Worm (Caenorhabditis elegans) whole organism, late embryonic: ENCODE results near the gene C49C3.20.

Source experiments
- C38D4.7 ChIP-seq: fragments of 200-800 bp; sonication (Bioruptor generic); optimal IDR thresholded peaks from 2 replicates; lab custom pipeline; 2018; ENCODE audit warnings: mild to moderate bottlenecking, missing genetic modification characterization, moderate library complexity, missing compliant biosample characterization
- K09A11.1 ChIP-seq: sonication (generic microtip); optimal IDR thresholded peaks from 2 replicates; lab custom pipeline; 2017; ENCODE audit warnings: antibody characterized with exemption, mild to moderate bottlenecking, missing genetic modification characterization, missing compliant biosample characterization; ENCODE audit not compliant: insufficient read depth
- T23F11.4 ChIP-seq: fragments of 200-800 bp; sonication (Bioruptor generic); optimal IDR thresholded peaks from 2 replicates; lab custom pipeline; 2018; ENCODE audit warnings: mild to moderate bottlenecking, missing genetic modification characterization, missing compliant biosample characterization
- ahr-1 ChIP-seq: sonication (generic microtip); optimal IDR thresholded peaks from 2 replicates; lab custom pipeline; 2016; ENCODE audit warnings: missing genetic modification characterization, missing compliant biosample characterization
- ceh-14 ChIP-seq: sonication (generic microtip); optimal IDR thresholded peaks from 2 replicates; lab custom pipeline; 2016; ENCODE audit warnings: missing genotype, missing genetic modification characterization, missing compliant biosample characterization
- ceh-18 ChIP-seq: sonication (generic microtip); optimal IDR thresholded peaks from 2 replicates; lab custom pipeline; 2016; ENCODE audit warnings: missing genetic modification characterization, missing compliant biosample characterization
- ceh-24 ChIP-seq: sonication (generic microtip); optimal IDR thresholded peaks from 2 replicates; lab custom pipeline; 2016; ENCODE audit warnings: mild to moderate bottlenecking, missing genetic modification characterization, missing compliant biosample characterization
- ceh-30 ChIP-seq: fragments of 150-350 bp; optimal IDR thresholded peaks from 2 replicates; lab custom pipeline; 2014; ENCODE audit warnings: missing biosample characterization, missing genetic modification characterization
- ceh-34 ChIP-seq: sonication (generic microtip); optimal IDR thresholded peaks from 2 replicates; lab custom pipeline; 2016; ENCODE audit warnings: mild to moderate bottlenecking, missing genetic modification characterization, missing compliant biosample characterization
- ceh-9 ChIP-seq: sonication (generic microtip); optimal IDR thresholded peaks from 2 replicates; lab custom pipeline; 2016; ENCODE audit warnings: mild to moderate bottlenecking, missing genetic modification characterization, inconsistent platforms, missing compliant biosample characterization
- ets-4 ChIP-seq: sonication (generic microtip); optimal IDR thresholded peaks from 2 replicates; lab custom pipeline; 2016; ENCODE audit warnings: missing genetic modification characterization, missing compliant biosample characterization
- fkh-10 ChIP-seq: fragments of 150-350 bp; optimal IDR thresholded peaks from 2 replicates; lab custom pipeline; 2014; ENCODE audit warnings: missing biosample characterization, missing genetic modification reagents, missing genetic modification characterization
- fkh-6 ChIP-seq: sonication (generic microtip); optimal IDR thresholded peaks from 2 replicates; lab custom pipeline; 2016; ENCODE audit warnings: missing genetic modification characterization, missing compliant biosample characterization
- hlh-13 ChIP-seq: fragments of 200-800 bp; sonication (Bioruptor generic); optimal IDR thresholded peaks from 2 replicates; lab custom pipeline; 2018; ENCODE audit warnings: mild to moderate bottlenecking, missing genetic modification characterization, missing compliant biosample characterization
- hlh-15 ChIP-seq: sonication (generic microtip); optimal IDR thresholded peaks from 2 replicates; lab custom pipeline; 2016; ENCODE audit warnings: missing genetic modification characterization, missing compliant biosample characterization
- lim-6 ChIP-seq: sonication (generic microtip); optimal IDR thresholded peaks from 2 replicates; lab custom pipeline; 2016; ENCODE audit warnings: missing genetic modification characterization, missing compliant biosample characterization
- lin-11 ChIP-seq: fragments of 200-800 bp; sonication (Bioruptor generic); optimal IDR thresholded peaks from 2 replicates; lab custom pipeline; 2018; ENCODE audit warnings: mild to moderate bottlenecking, missing genetic modification characterization, missing compliant biosample characterization
- madf-2 ChIP-seq: sonication (generic microtip); optimal IDR thresholded peaks from 2 replicates; lab custom pipeline; 2017; ENCODE audit warnings: missing genetic modification characterization, missing compliant biosample characterization
- mec-3 ChIP-seq: sonication (generic microtip); optimal IDR thresholded peaks from 2 replicates; lab custom pipeline; 2016; ENCODE audit warnings: borderline replicate concordance, missing genetic modification characterization, missing compliant biosample characterization
- nfya-1 ChIP-seq: sonication (generic microtip); optimal IDR thresholded peaks from 2 replicates; lab custom pipeline; 2017; ENCODE audit warnings: missing genetic modification characterization, mild to moderate bottlenecking, missing compliant biosample characterization, antibody characterized with exemption, moderate library complexity
- nhr-11 ChIP-seq: fragments of 150-350 bp; optimal IDR thresholded peaks from 2 replicates; lab custom pipeline; 2014; ENCODE audit warnings: missing biosample characterization, missing genetic modification characterization
- npax-4 ChIP-seq: sonication (generic microtip); optimal IDR thresholded peaks from 2 replicates; lab custom pipeline; 2016; ENCODE audit warnings: missing genetic modification characterization, missing compliant biosample characterization
- pax-1 ChIP-seq: fragments of 150-350 bp; optimal IDR thresholded peaks from 2 replicates; lab custom pipeline; 2014; ENCODE audit warnings: missing biosample characterization, missing genetic modification characterization
- pha-2 ChIP-seq: sonication (generic microtip); optimal IDR thresholded peaks from 2 replicates; lab custom pipeline; 2017; ENCODE audit warnings: mild to moderate bottlenecking, missing genetic modification characterization, missing compliant biosample characterization
- pqm-1 ChIP-seq: sonication (generic microtip); optimal IDR thresholded peaks from 2 replicates; lab custom pipeline; 2016; ENCODE audit warnings: missing genetic modification characterization, missing compliant biosample characterization
- ref-2 ChIP-seq: sonication (generic microtip); optimal IDR thresholded peaks from 2 replicates; lab custom pipeline; 2016; ENCODE audit warnings: missing genetic modification characterization, missing compliant biosample characterization
- rnt-1 ChIP-seq: sonication (generic microtip); optimal IDR thresholded peaks from 2 replicates; lab custom pipeline; 2016; ENCODE audit warnings: missing genetic modification characterization, missing compliant biosample characterization
- sox-2 ChIP-seq: fragments of 200-800 bp; sonication (Bioruptor generic); IDR thresholded peaks from 2 replicates; pipeline ENCODE4 v1.3.6; 2022; ENCODE audit warnings: missing genetic modification reagents, missing genetic modification characterization, missing compliant biosample characterization
- sox-4 ChIP-seq: sonication (generic microtip); optimal IDR thresholded peaks from 2 replicates; lab custom pipeline; 2017; ENCODE audit warnings: mild to moderate bottlenecking, missing genetic modification characterization, inconsistent platforms, missing compliant biosample characterization
- unc-3 ChIP-seq, 2 experiments: fragments of 200-800 bp in 1 of 2; sonication (Bioruptor generic) in 1 of 2; sonication (generic microtip) in 1 of 2; conservative IDR thresholded peaks in 1 of 2; optimal IDR thresholded peaks in 1 of 2; 2 replicates each; pipeline versions ENCODE4 v1.3.6 to Lab custom; 2016 to 2022; ENCODE audit warnings: missing compliant biosample characterization in 2 of 2, missing genetic modification characterization in 2 of 2, missing genetic modification reagents in 1 of 2
- unc-42 ChIP-seq: sonication (generic microtip); optimal IDR thresholded peaks from 2 replicates; lab custom pipeline; 2016; ENCODE audit warnings: missing genotype, missing genetic modification characterization, missing compliant biosample characterization
- unc-55 ChIP-seq: sonication (generic microtip); optimal IDR thresholded peaks from 2 replicates; lab custom pipeline; 2017; ENCODE audit warnings: missing biosample characterization, missing genetic modification reagents, missing genetic modification characterization
- unc-86 ChIP-seq: sonication (generic microtip); optimal IDR thresholded peaks from 2 replicates; lab custom pipeline; 2016; ENCODE audit warnings: missing genetic modification characterization, missing compliant biosample characterization
- zip-5 ChIP-seq: sonication (generic microtip); optimal IDR thresholded peaks from 2 replicates; lab custom pipeline; 2016; ENCODE audit warnings: missing genetic modification characterization, missing compliant biosample characterization
- ztf-16 ChIP-seq: sonication (generic microtip); optimal IDR thresholded peaks from 2 replicates; lab custom pipeline; 2017; ENCODE audit warnings: missing genetic modification characterization, missing compliant biosample characterization

Gene C49C3.20

DNA sequence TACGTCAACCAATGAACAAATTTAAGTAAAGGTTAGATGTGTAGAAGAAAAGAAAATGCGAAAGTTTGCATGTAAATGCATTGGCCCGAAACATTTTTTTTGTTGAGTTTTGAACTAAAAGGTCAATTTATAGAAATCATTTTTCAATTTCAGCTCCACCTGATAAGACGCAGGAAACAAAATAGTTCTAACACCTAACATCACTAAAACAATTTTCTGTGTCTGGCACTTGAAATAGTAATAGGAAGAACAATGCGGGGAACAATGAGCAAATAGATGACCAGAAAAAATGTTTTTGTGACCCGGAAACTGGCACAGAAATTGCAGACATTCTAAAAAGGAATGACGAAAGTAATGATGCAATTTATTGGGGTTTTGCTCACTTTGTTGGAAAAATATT, 23.9 kb downstream of the C49C3.20 start:
- TF ChIP-seq ceh-18 (tag; lab: Kevin White, UChicago) (no peak), nfya-1 (tag; lab: Kevin White, UChicago) (no peak), ahr-1 (no peak), unc-86 (tag; lab: Kevin White, UChicago) (no peak), zip-5 (tag; lab: Kevin White, UChicago) (no peak), fkh-10 (GFP tag; lab: Kevin White, UChicago) (no peak), T23F11.4 (GFP tag; lab: Kevin White, UChicago) (no peak), K09A11.1 (tag; lab: Kevin White, UChicago) (no peak), ceh-24 (tag; lab: Kevin White, UChicago) (no peak), pqm-1 (tag; lab: Kevin White, UChicago) (no peak), npax-4 (tag; lab: Kevin White, UChicago) (no peak), ceh-14 (tag; lab: Kevin White, UChicago) (no peak), C38D4.7 (no peak), ceh-9 (tag; lab: Kevin White, UChicago) (no peak), unc-42 (tag; lab: Kevin White, UChicago) (no peak), mec-3 (tag; lab: Kevin White, UChicago) (no peak)

DNA sequence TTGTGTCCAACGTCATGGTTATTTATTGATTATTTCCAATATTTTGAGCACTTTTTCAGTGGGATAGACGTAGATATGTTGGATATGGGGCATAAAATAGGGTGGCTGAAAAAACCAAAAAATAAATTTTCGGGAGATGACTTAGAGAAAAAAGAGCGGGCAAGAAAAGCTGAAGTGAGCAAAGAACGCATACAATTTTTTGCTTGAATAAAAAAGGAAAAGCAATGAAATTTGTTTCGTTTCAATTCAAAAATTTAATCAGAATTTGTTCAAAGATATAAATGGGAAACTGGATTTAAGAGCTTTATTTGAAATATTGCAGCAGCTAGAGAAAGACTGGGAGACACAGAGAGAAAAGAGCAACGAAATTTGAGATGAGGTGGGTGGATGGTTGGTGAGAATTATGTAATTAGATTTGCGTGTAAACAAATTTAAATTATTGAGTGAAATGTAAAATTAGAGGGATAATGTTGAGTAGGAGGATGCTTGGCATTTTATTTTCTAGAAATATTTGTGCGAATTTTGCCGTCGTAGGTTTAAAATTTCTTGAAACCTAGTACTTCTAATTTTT, 24.6 kb downstream of the C49C3.20 start, which contains the start of the genes T28F3.11 and slc-17.4:
Gene T28F3.11 (minus strand): TSS at position 51 of the 571 bp plus-strand sequence.
Gene slc-17.4 (minus strand): TSS at position 105 of the 571 bp plus-strand sequence.
- peak; percentile 72 for TF ChIP-seq unc-42 (tag; lab: Kevin White, UChicago)
- TF ChIP-seq nfya-1 (tag; lab: Kevin White, UChicago): no peak
- no peak for TF ChIP-seq pax-1
- no peak for TF ChIP-seq unc-3 (GFP tag; conservative IDR thresholded peaks at IDR 0.05; lab: Robert Waterston, UW)
- no peak for TF ChIP-seq unc-3 (tag; optimal IDR thresholded peaks at IDR 0.05; lab: Kevin White, UChicago)

DNA sequence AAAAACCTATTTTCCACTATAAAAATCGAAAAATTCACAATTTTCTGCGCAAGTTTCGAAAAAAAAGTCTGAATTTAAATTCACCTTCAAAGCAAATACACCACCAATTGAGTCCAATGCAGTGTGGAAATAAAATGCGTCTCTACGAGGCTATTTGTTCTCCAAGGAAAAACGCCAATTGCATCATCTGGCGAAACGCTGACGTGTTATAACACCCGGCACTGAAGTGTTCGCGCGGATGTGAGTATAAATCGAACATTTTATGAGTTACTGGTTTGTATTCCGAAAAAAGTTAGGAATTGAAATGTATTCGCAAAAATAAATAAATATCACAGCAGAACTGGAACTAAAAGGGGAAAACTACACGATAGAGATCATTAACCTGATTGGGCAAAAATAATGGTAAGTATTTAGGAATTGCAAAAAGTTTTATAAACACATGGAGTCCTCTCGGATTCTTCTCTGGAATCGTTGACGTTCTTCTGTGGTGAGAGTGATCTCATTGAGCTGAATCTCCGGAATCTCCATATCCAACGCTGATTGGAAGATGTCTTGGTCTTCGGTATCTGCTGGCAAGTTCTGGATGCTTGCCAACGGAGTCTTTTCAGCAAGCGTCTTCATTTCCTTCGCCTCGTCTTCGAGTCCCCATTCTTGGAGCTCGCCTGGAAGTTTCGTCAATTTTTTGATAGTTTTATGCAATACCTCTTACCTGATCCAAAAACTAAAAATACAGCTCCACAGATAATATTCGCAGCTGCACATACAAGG, 28.2 kb downstream of the C49C3.20 start, which contains the start of gene zipt-7.1:
Gene zipt-7.1 (minus strand): TSS at position 232 of the 768 bp plus-strand sequence.
- TF ChIP-seq hlh-13 (GFP tag; lab: Kevin White, UChicago): no peak
- no peak for TF ChIP-seq unc-55 (GFP tag; lab: Kevin White, UChicago)
- no peak for TF ChIP-seq sox-4
- TF ChIP-seq nhr-11 (tag; lab: Kevin White, UChicago): no peak
- TF ChIP-seq ets-4 (tag; lab: Kevin White, UChicago): no peak
- TF ChIP-seq C38D4.7: no peak
- TF ChIP-seq pha-2 (tag; lab: Kevin White, UChicago): no peak
- no peak for TF ChIP-seq mec-3 (tag; lab: Kevin White, UChicago)
- no peak for TF ChIP-seq ceh-30
- TF ChIP-seq sox-2 (GFP tag; lab: Robert Waterston, UW): no peak

DNA sequence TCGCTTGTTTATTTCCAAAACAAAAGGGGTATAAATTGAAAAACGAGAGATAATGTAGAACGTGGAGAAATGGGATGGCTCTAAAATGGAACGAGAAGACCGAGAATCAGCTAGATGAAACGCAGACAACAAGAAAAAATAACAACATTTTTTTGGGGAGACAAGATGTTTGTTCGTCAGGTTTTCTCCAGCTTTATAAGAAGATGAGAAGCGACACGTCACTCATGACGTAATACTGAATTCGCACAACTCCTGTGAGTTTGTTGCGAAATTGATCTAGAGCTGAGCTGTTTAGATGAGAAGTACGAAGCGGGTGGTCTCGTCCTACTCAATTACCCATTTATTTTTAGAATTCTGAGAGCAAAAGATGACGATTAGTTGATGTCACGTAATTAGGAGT, 31.0 kb downstream of the C49C3.20 start:
- TF ChIP-seq ceh-34 (tag; lab: Kevin White, UChicago): no peak
- TF ChIP-seq unc-42 (tag; lab: Kevin White, UChicago): peak; percentile 17

DNA sequence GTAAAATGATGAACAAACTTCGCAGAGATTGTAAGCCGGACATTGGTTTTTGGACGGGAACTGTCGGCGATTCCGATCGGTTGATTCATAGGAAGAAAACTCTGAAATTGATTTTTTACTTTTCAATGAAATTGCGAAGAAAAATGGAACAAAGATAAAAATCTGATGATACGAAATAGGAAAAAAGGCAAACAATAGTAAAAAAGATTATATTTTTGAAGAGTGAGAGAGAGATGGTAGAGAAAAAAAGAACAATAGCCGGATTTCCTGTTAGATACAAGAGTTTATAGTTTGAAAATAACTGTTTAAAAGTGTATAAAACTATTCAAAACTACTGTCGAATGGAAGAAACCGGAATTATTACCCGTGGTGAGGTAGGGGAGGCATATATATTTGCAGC, 32.2 kb downstream of the C49C3.20 start, which contains the start of gene nra-1:
Gene nra-1 (minus strand): TSS at position 101 of the 400 bp plus-strand sequence.
- TF ChIP-seq fkh-6 (tag; lab: Kevin White, UChicago) (no peak), lin-11 (tag; lab: Kevin White, UChicago) (no peak), K09A11.1 (tag; lab: Kevin White, UChicago) (no peak), ceh-30 (no peak), T23F11.4 (GFP tag; lab: Kevin White, UChicago) (no peak), hlh-15 (no peak), ceh-18 (tag; lab: Kevin White, UChicago) (no peak), nfya-1 (tag; lab: Kevin White, UChicago) (no peak), madf-2 (tag; lab: Kevin White, UChicago) (no peak), lim-6 (tag; lab: Kevin White, UChicago) (no peak), rnt-1 (tag; lab: Kevin White, UChicago) (no peak), npax-4 (tag; lab: Kevin White, UChicago) (no peak), C38D4.7 (no peak), ref-2 (tag; lab: Kevin White, UChicago) (no peak), ztf-16 (tag; lab: Kevin White, UChicago) (no peak)
